Worm (Caenorhabditis elegans) whole organism, late embryonic: Measurements from ENCODE around the gene F23B2.7.
A peak's percentile ranks its signal among the peaks of the same experiment; 100 is the strongest.
"Not testable (repeated sequence)": the region's sequence is repeated elsewhere in the genome, so short reads cannot be mapped to it uniquely, and the experiment has no call there.

ENCODE experiments used
- K02D7.2 ChIP-seq: sonication (generic microtip); optimal IDR thresholded peaks from 2 replicates; lab custom pipeline; 2017; ENCODE audit warnings: mild to moderate bottlenecking, missing genetic modification characterization, missing compliant biosample characterization
- K09A11.1 ChIP-seq: sonication (generic microtip); optimal IDR thresholded peaks from 2 replicates; lab custom pipeline; 2017; ENCODE audit warnings: antibody characterized with exemption, mild to moderate bottlenecking, missing genetic modification characterization, missing compliant biosample characterization; ENCODE audit not compliant: insufficient read depth
- ceh-14 ChIP-seq: sonication (generic microtip); optimal IDR thresholded peaks from 2 replicates; lab custom pipeline; 2016; ENCODE audit warnings: missing genotype, missing genetic modification characterization, missing compliant biosample characterization
- ceh-18 ChIP-seq: sonication (generic microtip); optimal IDR thresholded peaks from 2 replicates; lab custom pipeline; 2016; ENCODE audit warnings: missing genetic modification characterization, missing compliant biosample characterization
- ceh-24 ChIP-seq: sonication (generic microtip); optimal IDR thresholded peaks from 2 replicates; lab custom pipeline; 2016; ENCODE audit warnings: mild to moderate bottlenecking, missing genetic modification characterization, missing compliant biosample characterization
- ceh-30 ChIP-seq: fragments of 150-350 bp; optimal IDR thresholded peaks from 2 replicates; lab custom pipeline; 2014; ENCODE audit warnings: missing biosample characterization, missing genetic modification characterization
- ceh-31 ChIP-seq: sonication (generic microtip); optimal IDR thresholded peaks from 2 replicates; lab custom pipeline; 2016; ENCODE audit warnings: missing genetic modification characterization, missing compliant biosample characterization
- ceh-34 ChIP-seq: sonication (generic microtip); optimal IDR thresholded peaks from 2 replicates; lab custom pipeline; 2016; ENCODE audit warnings: mild to moderate bottlenecking, missing genetic modification characterization, missing compliant biosample characterization
- ceh-45 ChIP-seq: fragments of 200-800 bp; sonication (Bioruptor generic); IDR thresholded peaks from 2 replicates; pipeline ENCODE4 v1.3.6; 2022; ENCODE audit warnings: missing genetic modification reagents, missing genetic modification characterization, missing compliant biosample characterization
- ceh-6 ChIP-seq: fragments of 200-800 bp; sonication (Bioruptor generic); optimal IDR thresholded peaks from 2 replicates; lab custom pipeline; 2018; ENCODE audit warnings: mild to moderate bottlenecking, missing genetic modification characterization, missing compliant biosample characterization
- elt-2 ChIP-seq: sonication (generic microtip); optimal IDR thresholded peaks from 2 replicates; lab custom pipeline; 2016; ENCODE audit warnings: missing genetic modification reagents, missing genetic modification characterization, missing compliant biosample characterization
- elt-4 ChIP-seq: sonication (generic microtip); optimal IDR thresholded peaks from 2 replicates; lab custom pipeline; 2016; ENCODE audit warnings: missing genetic modification characterization, missing compliant biosample characterization
- fkh-10 ChIP-seq: fragments of 150-350 bp; optimal IDR thresholded peaks from 2 replicates; lab custom pipeline; 2014; ENCODE audit warnings: missing biosample characterization, missing genetic modification reagents, missing genetic modification characterization
- hlh-30 ChIP-seq: sonication (generic microtip); optimal IDR thresholded peaks from 2 replicates; lab custom pipeline; 2017; ENCODE audit warnings: antibody characterized with exemption, missing genetic modification characterization, missing compliant biosample characterization; ENCODE audit not compliant: insufficient read depth
- lim-6 ChIP-seq: sonication (generic microtip); optimal IDR thresholded peaks from 2 replicates; lab custom pipeline; 2016; ENCODE audit warnings: missing genetic modification characterization, missing compliant biosample characterization
- madf-2 ChIP-seq: sonication (generic microtip); optimal IDR thresholded peaks from 2 replicates; lab custom pipeline; 2017; ENCODE audit warnings: missing genetic modification characterization, missing compliant biosample characterization
- mec-3 ChIP-seq: sonication (generic microtip); optimal IDR thresholded peaks from 2 replicates; lab custom pipeline; 2016; ENCODE audit warnings: borderline replicate concordance, missing genetic modification characterization, missing compliant biosample characterization
- nfya-1 ChIP-seq: sonication (generic microtip); optimal IDR thresholded peaks from 2 replicates; lab custom pipeline; 2017; ENCODE audit warnings: missing genetic modification characterization, mild to moderate bottlenecking, missing compliant biosample characterization, antibody characterized with exemption, moderate library complexity
- odd-2 ChIP-seq: sonication (generic microtip); optimal IDR thresholded peaks from 2 replicates; lab custom pipeline; 2017; ENCODE audit warnings: antibody characterized with exemption, mild to moderate bottlenecking, missing genetic modification characterization, missing compliant biosample characterization
- pag-3 ChIP-seq: sonication (generic microtip); optimal IDR thresholded peaks from 2 replicates; lab custom pipeline; 2016; ENCODE audit warnings: missing compliant biosample characterization, missing genetic modification characterization, borderline replicate concordance
- pat-9 ChIP-seq: fragments of 200-800 bp; sonication (Bioruptor generic); optimal IDR thresholded peaks from 2 replicates; lab custom pipeline; 2018; ENCODE audit warnings: mild to moderate bottlenecking, missing genetic modification characterization, moderate library complexity, missing compliant biosample characterization
- pax-1 ChIP-seq: fragments of 150-350 bp; optimal IDR thresholded peaks from 2 replicates; lab custom pipeline; 2014; ENCODE audit warnings: missing biosample characterization, missing genetic modification characterization
- pros-1 ChIP-seq: fragments of 150-350 bp; optimal IDR thresholded peaks from 2 replicates; lab custom pipeline; 2014; ENCODE audit warnings: missing biosample characterization, missing genetic modification reagents, missing genetic modification characterization
- rnt-1 ChIP-seq: sonication (generic microtip); optimal IDR thresholded peaks from 2 replicates; lab custom pipeline; 2016; ENCODE audit warnings: missing genetic modification characterization, missing compliant biosample characterization
- sdc-2 ChIP-seq: sonication (generic microtip); optimal IDR thresholded peaks from 2 replicates; lab custom pipeline; 2016; ENCODE audit warnings: missing genotype, missing genetic modification characterization, missing compliant biosample characterization
- sox-4 ChIP-seq: sonication (generic microtip); optimal IDR thresholded peaks from 2 replicates; lab custom pipeline; 2017; ENCODE audit warnings: mild to moderate bottlenecking, missing genetic modification characterization, inconsistent platforms, missing compliant biosample characterization
- tbx-2 ChIP-seq: sonication (generic microtip); optimal IDR thresholded peaks from 2 replicates; lab custom pipeline; 2016; ENCODE audit warnings: missing genetic modification characterization, missing compliant biosample characterization
- unc-3 ChIP-seq, 2 experiments: fragments of 200-800 bp in 1 of 2; sonication (Bioruptor generic) in 1 of 2; sonication (generic microtip) in 1 of 2; conservative IDR thresholded peaks in 1 of 2; optimal IDR thresholded peaks in 1 of 2; 2 replicates each; pipeline versions ENCODE4 v1.3.6 to Lab custom; 2016 to 2022; ENCODE audit warnings: missing compliant biosample characterization in 2 of 2, missing genetic modification characterization in 2 of 2, missing genetic modification reagents in 1 of 2
- unc-42 ChIP-seq: sonication (generic microtip); optimal IDR thresholded peaks from 2 replicates; lab custom pipeline; 2016; ENCODE audit warnings: missing genotype, missing genetic modification characterization, missing compliant biosample characterization
- unc-55 ChIP-seq: sonication (generic microtip); optimal IDR thresholded peaks from 2 replicates; lab custom pipeline; 2017; ENCODE audit warnings: missing biosample characterization, missing genetic modification reagents, missing genetic modification characterization
- unc-86 ChIP-seq: sonication (generic microtip); optimal IDR thresholded peaks from 2 replicates; lab custom pipeline; 2016; ENCODE audit warnings: missing genetic modification characterization, missing compliant biosample characterization

Gene F23B2.7

DNA sequence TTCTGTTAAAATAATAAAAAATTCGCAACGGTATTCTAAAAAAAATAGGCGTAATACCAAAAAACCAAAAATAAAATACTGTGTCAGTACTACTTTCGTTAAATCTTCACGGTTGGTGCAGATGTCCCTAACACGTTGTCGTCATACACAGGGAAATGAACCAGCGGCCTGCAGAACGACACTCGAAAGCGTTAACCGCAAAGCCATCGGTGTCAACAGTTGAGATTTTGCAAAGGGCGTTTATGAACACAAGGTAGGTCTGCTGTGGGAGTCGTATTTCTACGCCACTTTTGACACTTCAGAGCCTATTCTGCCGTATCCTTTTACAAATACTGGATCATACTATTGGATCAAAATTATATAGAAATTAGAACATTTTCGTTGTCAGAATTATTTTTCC, 40.9 kb downstream of the F23B2.7 start (continued):
- TF ChIP-seq ceh-14 (tag; lab: Kevin White, UChicago) (peak; percentile 78), odd-2 (tag; lab: Kevin White, UChicago) (peak; percentile 55), madf-2 (tag; lab: Kevin White, UChicago) (peak; percentile 89), ceh-24 (tag; lab: Kevin White, UChicago) (peak; percentile 65), pag-3 (tag; lab: Kevin White, UChicago) (peak; percentile 56), mec-3 (tag; lab: Kevin White, UChicago) (peak; percentile 61), lim-6 (peak; percentile 13), unc-86 (tag; lab: Kevin White, UChicago) (peak; percentile 89), ceh-30 (tag; lab: Kevin White, UChicago) (peak; percentile 75), rnt-1 (tag; lab: Kevin White, UChicago) (peak; percentile 96), pros-1 (tag; lab: Kevin White, UChicago) (no peak), K09A11.1 (tag; lab: Kevin White, UChicago) (peak; percentile 43), hlh-30 (tag; lab: Kevin White, UChicago) (peak; percentile 53), sox-4 (peak; percentile 92), unc-3 (GFP tag; conservative IDR thresholded peaks at IDR 0.05; lab: Robert Waterston, UW) (peak; percentile 77), unc-3 (tag; optimal IDR thresholded peaks at IDR 0.05; lab: Kevin White, UChicago) (peak; percentile 89)

DNA sequence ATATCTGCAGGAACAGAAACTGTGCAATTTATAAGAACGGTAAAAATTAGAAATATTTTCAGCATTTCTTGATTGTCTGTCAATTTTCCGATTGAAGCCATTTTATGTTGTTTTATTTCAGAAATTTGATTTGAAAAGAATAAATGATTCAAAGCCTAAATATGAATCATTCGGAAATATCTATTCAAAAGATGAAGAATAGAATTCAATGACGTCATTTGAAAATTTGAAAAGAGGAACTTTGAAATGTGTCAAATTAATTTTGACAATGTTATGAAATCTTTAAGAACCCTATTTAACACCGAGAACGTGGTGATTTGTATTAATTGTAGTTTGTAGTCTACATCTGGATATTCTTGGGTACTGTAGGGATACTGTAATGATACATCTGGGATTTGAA, 42.2 kb downstream of the F23B2.7 start, which contains the start of gene C46C2.5:
TSS of gene C46C2.5 (minus strand) at position 101 of the 400 bp plus-strand sequence.
- TF ChIP-seq mec-3 (tag; lab: Kevin White, UChicago) (no peak), sdc-2 (tag; lab: Kevin White, UChicago) (no peak), hlh-30 (tag; lab: Kevin White, UChicago) (no peak)

DNA sequence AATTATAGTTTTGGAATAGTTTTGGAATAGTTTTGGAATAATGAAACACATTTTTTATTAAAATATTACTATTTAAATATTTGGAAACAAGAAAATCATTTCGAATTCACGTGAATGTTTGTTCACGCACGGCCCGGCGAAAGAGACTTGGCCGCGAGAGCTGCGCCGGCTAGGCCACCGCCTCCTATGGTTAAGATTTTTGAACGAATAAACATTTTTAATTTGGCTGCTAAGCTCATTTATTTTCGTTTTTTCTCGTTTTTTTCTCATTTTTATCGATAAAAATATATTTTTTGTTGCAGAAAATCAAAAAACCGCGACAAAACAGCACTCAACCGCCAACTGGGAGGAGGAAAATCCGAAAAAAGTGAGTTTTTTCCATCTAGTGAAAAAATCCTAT, 44.2 kb downstream of the F23B2.7 start, which contains the start of gene C46C2.7:
TSS of gene C46C2.7 (plus strand) at position 301 of the 400 bp plus-strand sequence.
- not testable (repeated sequence) for TF ChIP-seq ceh-6 (GFP tag; lab: Kevin White, UChicago); tbx-2 (tag; lab: Kevin White, UChicago); pag-3 (tag; lab: Kevin White, UChicago)

DNA sequence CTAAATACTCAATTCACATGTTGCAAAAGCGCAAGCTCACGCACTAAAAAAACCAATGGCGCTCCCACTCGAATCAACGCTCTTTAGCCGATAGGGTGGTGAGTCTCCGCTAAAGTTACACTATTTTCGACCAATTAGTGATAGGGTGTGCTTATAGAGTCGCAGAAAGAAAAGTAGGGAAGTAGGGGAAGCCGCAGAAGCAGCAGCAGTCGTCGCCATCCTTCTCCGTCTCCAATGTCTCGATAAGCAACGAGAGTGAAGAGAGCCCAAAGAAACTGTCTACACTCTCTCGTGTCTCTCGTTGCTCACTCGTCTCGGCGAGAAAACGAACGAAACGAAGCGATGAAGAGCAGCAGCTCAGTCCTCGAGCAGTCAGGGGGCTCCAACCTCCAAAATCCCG, 46.5 kb downstream of the F23B2.7 start:
- TF ChIP-seq pros-1 (tag; lab: Kevin White, UChicago) (peak; percentile 64), ceh-14 (tag; lab: Kevin White, UChicago) (peak; percentile 34), nfya-1 (tag; lab: Kevin White, UChicago) (peak; percentile 94), fkh-10 (GFP tag; lab: Kevin White, UChicago) (no peak), elt-2 (tag; lab: Kevin White, UChicago) (peak; percentile 7), ceh-18 (tag; lab: Kevin White, UChicago) (peak; percentile 56), elt-4 (tag; lab: Kevin White, UChicago) (no peak), pax-1 (no peak), tbx-2 (tag; lab: Kevin White, UChicago) (peak; percentile 34), sdc-2 (tag; lab: Kevin White, UChicago) (peak; percentile 11), unc-55 (GFP tag; lab: Kevin White, UChicago) (no peak), ceh-30 (tag; lab: Kevin White, UChicago) (no peak), ceh-34 (tag; lab: Kevin White, UChicago) (peak; percentile 76), rnt-1 (tag; lab: Kevin White, UChicago) (no peak), ceh-31 (tag; lab: Kevin White, UChicago) (peak; percentile 51), pat-9 (tag; lab: Kevin White, UChicago) (no peak), K02D7.2 (no peak), ceh-45 (GFP tag; lab: Robert Waterston, UW) (no peak), unc-42 (tag; lab: Kevin White, UChicago) (peak; percentile 68), hlh-30 (tag; lab: Kevin White, UChicago) (peak; percentile 12), ceh-24 (tag; lab: Kevin White, UChicago) (no peak)
